Worm (Caenorhabditis elegans) whole organism, early embryonic: ENCODE results near the gene ZC178.2.

Experiments used
- B0310.2 ChIP-seq: sonication (generic microtip); optimal IDR thresholded peaks from 2 replicates; lab custom pipeline; 2016; ENCODE audit warnings: mild to moderate bottlenecking, missing genetic modification characterization, missing compliant biosample characterization
- ama-1 ChIP-seq: fragments of 150-350 bp; optimal IDR thresholded peaks from 2 replicates; lab custom pipeline; 2014
- ceh-13 ChIP-seq: fragments of 200-800 bp; sonication (Bioruptor generic); optimal IDR thresholded peaks from 2 replicates; lab custom pipeline; 2018; ENCODE audit warnings: mild to moderate bottlenecking, missing genetic modification characterization, missing compliant biosample characterization
- ceh-36 ChIP-seq: sonication (generic microtip); optimal IDR thresholded peaks from 2 replicates; lab custom pipeline; 2016; ENCODE audit warnings: missing genetic modification characterization, inconsistent platforms, missing compliant biosample characterization
- ets-7 ChIP-seq: sonication (generic microtip); optimal IDR thresholded peaks from 2 replicates; lab custom pipeline; 2016; ENCODE audit warnings: missing genotype, missing genetic modification characterization, missing compliant biosample characterization
- pes-1 ChIP-seq: fragments of 200-800 bp; sonication (Bioruptor generic); IDR thresholded peaks from 2 replicates; pipeline ENCODE4 v1.3.6; 2022; ENCODE audit warnings: missing genetic modification reagents, missing genetic modification characterization, missing compliant biosample characterization
- tbx-11 ChIP-seq: fragments of 200-800 bp; sonication (Bioruptor generic); IDR thresholded peaks from 2 replicates; pipeline ENCODE4 v1.3.6; 2022; ENCODE audit warnings: missing genetic modification characterization, missing compliant biosample characterization

ce11 chrV:8662056-8663006, 49.5 kb downstream of the ZC178.2 start:
- TF ChIP-seq pes-1 = no peak
- TF ChIP-seq ceh-13 (GFP tag; lab: Kevin White, UChicago) = no peak
- TF ChIP-seq ets-7 (tag; lab: Kevin White, UChicago) = no peak
- TF ChIP-seq tbx-11 = no peak
- TF ChIP-seq ama-1 (lab: Kevin White, UChicago) = no peak
- TF ChIP-seq B0310.2 (tag; lab: Kevin White, UChicago) = no peak
- no peak for TF ChIP-seq ceh-36
